Worm (Caenorhabditis elegans): Measurements from ENCODE around the gene F21A3.2.

- no peak for TF ChIP-seq lsy-2 (tag; optimal IDR thresholded peaks at IDR 0.05)
- TF ChIP-seq nhr-237 (tag; optimal IDR thresholded peaks at IDR 0.05): no peak
- no peak for TF ChIP-seq mep-1 (tag; optimal IDR thresholded peaks at IDR 0.05)
- no peak for TF ChIP-seq nhr-12 (tag; optimal IDR thresholded peaks at IDR 0.05)
- TF ChIP-seq ztf-11 (tag; optimal IDR thresholded peaks at IDR 0.05): no peak
- no peak for TF ChIP-seq zip-8 (tag; optimal IDR thresholded peaks at IDR 0.05)
- TF ChIP-seq snpc-4 (tag; optimal IDR thresholded peaks at IDR 0.05): no peak
- no peak for TF ChIP-seq lin-32 (GFP tag; optimal IDR thresholded peaks at IDR 0.05)
Measured at ce11 chrV:15493680-15494079, 40.1 kb downstream of the F21A3.2 start, which contains the start of gene srh-218.
